Worm (Caenorhabditis elegans): ENCODE results near the gene F16G10.5.

DNA sequence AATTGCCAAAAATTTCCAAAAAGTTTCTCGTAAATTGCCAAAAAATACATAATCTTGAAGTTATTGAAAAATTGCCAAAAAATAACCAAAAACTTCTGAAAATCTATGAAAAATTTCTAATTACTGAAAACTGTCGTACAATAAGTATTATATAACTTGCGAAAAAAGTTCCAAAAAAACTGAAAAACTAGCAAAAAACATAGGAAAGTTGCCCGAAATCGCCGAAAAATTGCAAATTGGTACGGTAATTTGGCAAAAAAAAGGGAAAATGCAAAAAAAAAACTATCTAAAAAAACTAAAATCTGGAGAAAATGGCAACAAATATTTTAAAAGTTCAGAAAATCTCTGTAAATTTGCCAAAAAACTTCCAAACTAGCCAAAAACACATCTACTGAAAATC is 25.6 kb upstream of the F16G10.5 start, which contains the start of gene enri-1:
- no peak for TF ChIP-seq ceh-22 (tag; optimal IDR thresholded peaks at IDR 0.05)
- TF ChIP-seq ama-1 (optimal IDR thresholded peaks at IDR 0.05), result no peak
- TF ChIP-seq pha-4 (tag; optimal IDR thresholded peaks at IDR 0.05), result no peak
